Fruit fly (Drosophila melanogaster): ENCODE measurements around the gene CG9547.

CG9547 gene

dm6 chr2L:6473076-6474037 lies 21.0 kb downstream of the CG9547 start, which contains the start of gene mmy (continued):
- TF ChIP-seq Atf3 (GFP tag; optimal IDR thresholded peaks at IDR 0.05) (no peak), Hmx (GFP tag; optimal IDR thresholded peaks at IDR 0.05) (no peak), nau (GFP tag; optimal IDR thresholded peaks at IDR 0.05) (peak; percentile 46), CG6175 (GFP tag; IDR thresholded peaks at IDR 0.05) (peak; percentile 92), CG10366 (GFP tag; IDR thresholded peaks at IDR 0.05) (peak; percentile 56; the same call in 1 of the 2 replicates), CG8765 (GFP tag; IDR thresholded peaks at IDR 0.05) (no peak; the same call in 1 of the 2 replicates), CG6854 (GFP tag; optimal IDR thresholded peaks at IDR 0.05) (peak; percentile 24), CG2202 (tag; optimal IDR thresholded peaks at IDR 0.05) (no peak), fu2 (GFP tag; optimal IDR thresholded peaks at IDR 0.05) (peak; percentile 5), CG6791 (GFP tag; IDR thresholded peaks at IDR 0.05; ENCODE audit: partially characterized antibody) (no peak), CG42726 (GFP tag; IDR thresholded peaks at IDR 0.05; ENCODE audit: partially characterized antibody) (peak; percentile 50; the same call in 1 of the 2 replicates), Adf1 (GFP tag; IDR thresholded peaks at IDR 0.05) (no peak; the same call in 1 of the 2 replicates), repo (GFP tag; optimal IDR thresholded peaks at IDR 0.05) (peak; percentile 20), Side (GFP tag; optimal IDR thresholded peaks at IDR 0.05) (peak; percentile 45), CG11560 (tag; IDR thresholded peaks at IDR 0.05) (no peak), kay (GFP tag; optimal IDR thresholded peaks at IDR 0.05) (no peak), luna (GFP tag; optimal IDR thresholded peaks at IDR 0.05) (no peak), CG7271 (tag; optimal IDR thresholded peaks at IDR 0.05) (peak; percentile 32), Doc2 (GFP tag; IDR thresholded peaks at IDR 0.05) (no peak), ase (GFP tag; IDR thresholded peaks at IDR 0.05) (no peak), chinmo (GFP tag; IDR thresholded peaks at IDR 0.05; ENCODE audit: partially characterized antibody) (peak; percentile 92; the same call in 3 of the 4 replicates), Pdp1 (GFP tag; optimal IDR thresholded peaks at IDR 0.05) (peak in 1 of 2 experiments; percentile 64), Lhr (GFP tag; optimal IDR thresholded peaks at IDR 0.05) (no peak), BtbVII (GFP tag; optimal IDR thresholded peaks at IDR 0.05) (peak; percentile 23), Deaf1 (tag; optimal IDR thresholded peaks at IDR 0.05) (peak; percentile 24), sens-2 (GFP tag; IDR thresholded peaks at IDR 0.05) (0 out of 2 replicates have a peak, but pooled peaks have one; percentile 14), Max (GFP tag; optimal IDR thresholded peaks at IDR 0.05) (no peak), Atf-2 (GFP tag; optimal IDR thresholded peaks at IDR 0.05) (no peak), CG18599 (GFP tag; optimal IDR thresholded peaks at IDR 0.05) (peak; percentile 66), CG14860 (GFP tag; IDR thresholded peaks at IDR 0.05; ENCODE audit: partially characterized antibody) (peak; percentile 41; the same call in 2 of the 3 replicates), dmrt99B (tag; optimal IDR thresholded peaks at IDR 0.05) (peak; percentile 81), CG9437 (GFP tag; optimal IDR thresholded peaks at IDR 0.05) (peak; percentile 38), NfI (GFP tag; optimal IDR thresholded peaks at IDR 0.05) (peak; percentile 27), CG4730 (GFP tag; IDR thresholded peaks at IDR 0.05) (0 out of 2 replicates have a peak, but pooled peaks have one; percentile 34), CG2875 (GFP tag; optimal IDR thresholded peaks at IDR 0.05) (no peak), fd64A (GFP tag; optimal IDR thresholded peaks at IDR 0.05) (peak; percentile 51), Hr78 (GFP tag; optimal IDR thresholded peaks at IDR 0.05) (peak in 1 of 2 experiments; percentile 57), vfl (GFP tag; optimal IDR thresholded peaks at IDR 0.05) (no peak), ro (GFP tag; IDR thresholded peaks at IDR 0.05) (no peak), CG12659 (GFP tag; optimal IDR thresholded peaks at IDR 0.05) (peak; percentile 65), pum (GFP tag; optimal IDR thresholded peaks at IDR 0.05) (no peak), CG3726 (GFP tag; IDR thresholded peaks at IDR 0.05) (no peak), CG17359 (tag; optimal IDR thresholded peaks at IDR 0.05) (peak; percentile 56), CG10431 (GFP tag; optimal IDR thresholded peaks at IDR 0.05) (peak; percentile 19), CG10321 (GFP tag; IDR thresholded peaks at IDR 0.05) (no peak), CG13775 (GFP tag; optimal IDR thresholded peaks at IDR 0.05) (no peak), Lpt (GFP tag; optimal IDR thresholded peaks at IDR 0.05) (no peak)

Measured in whole organism, embryonic.